Fruit fly (Drosophila melanogaster): ENCODE results near the gene mod.
A peak's percentile ranks its signal among the peaks of the same experiment; 100 is the strongest.

mod gene

dm6 chr3R:32029134-32029533 is 22.7 kb upstream of the mod start:
- TF ChIP-seq HLH106 (tag; optimal IDR thresholded peaks at IDR 0.05) (no peak), foxo (GFP tag; optimal IDR thresholded peaks at IDR 0.05) (no peak), psq (GFP tag; optimal IDR thresholded peaks at IDR 0.05) (no peak), GATAd (GFP tag; optimal IDR thresholded peaks at IDR 0.05) (no peak), Dfd (GFP tag; optimal IDR thresholded peaks at IDR 0.05) (no peak), Abd-B (GFP tag; optimal IDR thresholded peaks at IDR 0.05) (no peak)

- TF ChIP-seq psq (GFP tag; optimal IDR thresholded peaks at IDR 0.05): no peak
- TF ChIP-seq br (GFP tag; optimal IDR thresholded peaks at IDR 0.05): no peak
- TF ChIP-seq Myc (optimal IDR thresholded peaks at IDR 0.05): no peak
- TF ChIP-seq sv (GFP tag; optimal IDR thresholded peaks at IDR 0.05): no peak
- peak; percentile 17 for TF ChIP-seq fru (GFP tag; optimal IDR thresholded peaks at IDR 0.05)
- TF ChIP-seq brk (GFP tag; optimal IDR thresholded peaks at IDR 0.05): no peak
- TF ChIP-seq foxo (GFP tag; optimal IDR thresholded peaks at IDR 0.05): peak in 1 of 2 experiments; percentile 13
- TF ChIP-seq Dif (GFP tag; optimal IDR thresholded peaks at IDR 0.05; ENCODE audit: partially characterized antibody): no peak
- TF ChIP-seq dl (GFP tag; optimal IDR thresholded peaks at IDR 0.05; ENCODE audit: insufficient read depth in 1 of 2, partially characterized antibody in 2 of 2): no peak
- TF ChIP-seq Jra (GFP tag; optimal IDR thresholded peaks at IDR 0.05): no peak
- TF ChIP-seq Rel (GFP tag; optimal IDR thresholded peaks at IDR 0.05): no peak
- TF ChIP-seq Rel (tag; optimal IDR thresholded peaks at IDR 0.05): no peak
These were observed 19.0 kb upstream of the mod start for dm6 chr3R:32032885-32033284.

dm6 chr3R:32038030-32038429 is 13.8 kb upstream of the mod start, which contains the start of gene Pos:
Gene Pos (plus strand): TSS chr3R:32038330.
- TF ChIP-seq woc (GFP tag; optimal IDR thresholded peaks at IDR 0.05) (no peak), Abd-B (GFP tag; optimal IDR thresholded peaks at IDR 0.05) (no peak), psq (GFP tag; optimal IDR thresholded peaks at IDR 0.05) (no peak), Sp1 (GFP tag; optimal IDR thresholded peaks at IDR 0.05) (no peak), Hr83 (GFP tag; optimal IDR thresholded peaks at IDR 0.05; ENCODE audit: poor library complexity, severe bottlenecking) (no peak), OdsH (GFP tag; optimal IDR thresholded peaks at IDR 0.05) (no peak), GATAd (GFP tag; optimal IDR thresholded peaks at IDR 0.05) (no peak), HLH106 (tag; optimal IDR thresholded peaks at IDR 0.05) (no peak), Mio (GFP tag; optimal IDR thresholded peaks at IDR 0.05) (no peak), CrebA (GFP tag; optimal IDR thresholded peaks at IDR 0.05; ENCODE audit: borderline replicate concordance) (no peak), CG9705 (GFP tag; optimal IDR thresholded peaks at IDR 0.05) (no peak)

dm6 chr3R:32043778-32044177 is 8.1 kb upstream of the mod start:
- TF ChIP-seq lola (GFP tag; optimal IDR thresholded peaks at IDR 0.05) (no peak), Sp1 (GFP tag; optimal IDR thresholded peaks at IDR 0.05) (no peak), rgr (GFP tag; optimal IDR thresholded peaks at IDR 0.05) (no peak), CG32264 (GFP tag; optimal IDR thresholded peaks at IDR 0.05) (no peak), CG9705 (GFP tag; optimal IDR thresholded peaks at IDR 0.05) (no peak)

dm6 chr3R:32046658-32047057 is 5.2 kb upstream of the mod start:
- TF ChIP-seq CG9705 (GFP tag; optimal IDR thresholded peaks at IDR 0.05): no peak
- no peak for TF ChIP-seq Hr78 (GFP tag; optimal IDR thresholded peaks at IDR 0.05)
- no peak for TF ChIP-seq Vsx2 (GFP tag; optimal IDR thresholded peaks at IDR 0.05; ENCODE audit: partially characterized antibody)
- no peak for TF ChIP-seq lola (GFP tag; optimal IDR thresholded peaks at IDR 0.05)
- no peak for TF ChIP-seq Hr83 (GFP tag; optimal IDR thresholded peaks at IDR 0.05; ENCODE audit: poor library complexity, severe bottlenecking)
- no peak for TF ChIP-seq psq (GFP tag; optimal IDR thresholded peaks at IDR 0.05)
- no peak for TF ChIP-seq jim (GFP tag; optimal IDR thresholded peaks at IDR 0.05)
- TF ChIP-seq dmrt93B (GFP tag; optimal IDR thresholded peaks at IDR 0.05): no peak
- TF ChIP-seq rgr (GFP tag; optimal IDR thresholded peaks at IDR 0.05): no peak
- no peak for TF ChIP-seq Dfd (GFP tag; optimal IDR thresholded peaks at IDR 0.05)

dm6 chr3R:32050685-32051084 is 1.2 kb upstream of the mod start:
- no peak for TF ChIP-seq OdsH (GFP tag; optimal IDR thresholded peaks at IDR 0.05)
- no peak for TF ChIP-seq br (GFP tag; optimal IDR thresholded peaks at IDR 0.05)
- TF ChIP-seq CG9705 (GFP tag; optimal IDR thresholded peaks at IDR 0.05): no peak
- TF ChIP-seq CG32264 (GFP tag; optimal IDR thresholded peaks at IDR 0.05): no peak
- no peak for TF ChIP-seq Abd-B (GFP tag; optimal IDR thresholded peaks at IDR 0.05)
- no peak for TF ChIP-seq sv (GFP tag; optimal IDR thresholded peaks at IDR 0.05)
- no peak for TF ChIP-seq woc (GFP tag; optimal IDR thresholded peaks at IDR 0.05)
- TF ChIP-seq Sp1 (GFP tag; optimal IDR thresholded peaks at IDR 0.05): no peak
- TF ChIP-seq dmrt93B (GFP tag; optimal IDR thresholded peaks at IDR 0.05): no peak
- no peak for TF ChIP-seq dsf (GFP tag; optimal IDR thresholded peaks at IDR 0.05; ENCODE audit: borderline replicate concordance)
- no peak for TF ChIP-seq h (GFP tag; optimal IDR thresholded peaks at IDR 0.05)
- no peak for TF ChIP-seq pan (optimal IDR thresholded peaks at IDR 0.05)
- no peak for TF ChIP-seq brk (GFP tag; optimal IDR thresholded peaks at IDR 0.05)
- no peak for TF ChIP-seq N (GFP tag; optimal IDR thresholded peaks at IDR 0.05)
- no peak for TF ChIP-seq psq (GFP tag; optimal IDR thresholded peaks at IDR 0.05)
- no peak for TF ChIP-seq tai (GFP tag; optimal IDR thresholded peaks at IDR 0.05)
- TF ChIP-seq CrebA (GFP tag; optimal IDR thresholded peaks at IDR 0.05; ENCODE audit: borderline replicate concordance): no peak
- no peak for TF ChIP-seq rgr (GFP tag; optimal IDR thresholded peaks at IDR 0.05)
- TF ChIP-seq jim (GFP tag; optimal IDR thresholded peaks at IDR 0.05): no peak
